Worm (Caenorhabditis elegans) whole organism, L3 larva: Measurements from ENCODE around the gene mop-25.1.

Source experiments
- R02D3.7 ChIP-seq: fragments of 150-350 bp; optimal IDR thresholded peaks from 2 replicates; lab custom pipeline; 2014; ENCODE audit warnings: missing biosample characterization, missing genetic modification characterization
- ZK546.5 ChIP-seq: sonication (generic microtip); optimal IDR thresholded peaks from 2 replicates; lab custom pipeline; 2017; ENCODE audit warnings: missing biosample characterization, missing genetic modification characterization
- ama-1 ChIP-seq: fragments of 150-350 bp; optimal IDR thresholded peaks from 2 replicates; lab custom pipeline; 2018
- ceh-16 ChIP-seq: sonication (generic microtip); optimal IDR thresholded peaks from 2 replicates; lab custom pipeline; 2017; ENCODE audit warnings: missing biosample characterization, missing genetic modification characterization
- daf-12 ChIP-seq: fragments of 150-350 bp; optimal IDR thresholded peaks from 2 replicates; lab custom pipeline; 2014; ENCODE audit warnings: missing biosample characterization, missing genetic modification reagents, missing genetic modification characterization
- egl-27 ChIP-seq: sonication (generic microtip); optimal IDR thresholded peaks from 4 replicates; lab custom pipeline; 2017; ENCODE audit warnings: missing biosample characterization, missing genetic modification reagents, missing genetic modification characterization
- egl-5 ChIP-seq: fragments of 150-350 bp; optimal IDR thresholded peaks from 2 replicates; lab custom pipeline; 2017; ENCODE audit warnings: missing biosample characterization, missing genetic modification reagents, missing genetic modification characterization, inconsistent platforms
- elt-3 ChIP-seq, 3 experiments: fragments of 150-350 bp in 1 of 3; sonication (generic microtip) in 2 of 3; optimal IDR thresholded peaks; 2 replicates in 2 of 3; 4 replicates in 1 of 3; lab custom pipeline; 2014 to 2017; ENCODE audit warnings: missing biosample characterization in 3 of 3, missing genetic modification characterization in 3 of 3
- fkh-2 ChIP-seq: fragments of 150-350 bp; optimal IDR thresholded peaks from 2 replicates; lab custom pipeline; 2014; ENCODE audit warnings: missing biosample characterization, missing genetic modification reagents, missing genetic modification characterization
- fos-1 ChIP-seq: fragments of 150-350 bp; optimal IDR thresholded peaks from 2 replicates; lab custom pipeline; 2014; ENCODE audit warnings: missing biosample characterization, missing genetic modification characterization
- hmg-11 ChIP-seq: sonication (generic microtip); optimal IDR thresholded peaks from 2 replicates; lab custom pipeline; 2016; ENCODE audit warnings: missing genetic modification characterization, missing compliant biosample characterization
- jun-1 ChIP-seq: fragments of 150-350 bp; optimal IDR thresholded peaks from 2 replicates; lab custom pipeline; 2014; ENCODE audit warnings: missing biosample characterization, missing genetic modification reagents, missing genetic modification characterization
- mdl-1 ChIP-seq: fragments of 150-350 bp; optimal IDR thresholded peaks from 2 replicates; lab custom pipeline; 2014; ENCODE audit warnings: missing biosample characterization, missing genetic modification characterization
- nhr-12 ChIP-seq: fragments of 150-350 bp; optimal IDR thresholded peaks from 2 replicates; lab custom pipeline; 2014; ENCODE audit warnings: missing biosample characterization, missing genetic modification characterization
- nhr-28 ChIP-seq: fragments of 150-350 bp; optimal IDR thresholded peaks from 2 replicates; lab custom pipeline; 2014; ENCODE audit warnings: missing biosample characterization, missing genetic modification characterization
- nhr-67 ChIP-seq: fragments of 150-350 bp; optimal IDR thresholded peaks from 2 replicates; lab custom pipeline; 2014; ENCODE audit warnings: missing biosample characterization, missing genetic modification characterization
- pqm-1 ChIP-seq: fragments of 150-350 bp; optimal IDR thresholded peaks from 2 replicates; lab custom pipeline; 2017; ENCODE audit warnings: missing biosample characterization, missing genetic modification characterization, inconsistent platforms
- unc-39 ChIP-seq: sonication (generic microtip); optimal IDR thresholded peaks from 4 replicates; lab custom pipeline; 2017; ENCODE audit warnings: missing biosample characterization, missing genetic modification characterization
- unc-62 ChIP-seq: fragments of 150-350 bp; sonication (generic microtip); optimal IDR thresholded peaks from 4 replicates; lab custom pipeline; 2014; ENCODE audit warnings: missing biosample characterization, missing genetic modification reagents, missing genetic modification characterization
- ztf-4 ChIP-seq: fragments of 150-350 bp; optimal IDR thresholded peaks from 2 replicates; lab custom pipeline; 2014; ENCODE audit warnings: missing biosample characterization, missing genetic modification characterization

The mop-25.1 gene

ce11 chrX:4068180-4068579 lies 56.2 kb downstream of the mop-25.1 start:
- TF ChIP-seq ZK546.5 (no peak), egl-27 (no peak), hmg-11 (tag; lab: Kevin White, UChicago) (no peak), nhr-12 (tag; lab: Kevin White, UChicago) (no peak), nhr-67 (tag; lab: Kevin White, UChicago) (no peak), pqm-1 (no peak), jun-1 (tag; lab: Kevin White, UChicago) (no peak), fos-1 (tag; lab: Kevin White, UChicago) (no peak), fkh-2 (tag; lab: Kevin White, UChicago) (no peak), ceh-16 (tag; lab: Kevin White, UChicago) (no peak), R02D3.7 (tag; lab: Kevin White, UChicago) (no peak), unc-62 (GFP tag; lab: Kevin White, UChicago) (no peak), egl-5 (tag; lab: Kevin White, UChicago) (no peak), ztf-4 (no peak), ama-1 (no peak), mdl-1 (tag; lab: Kevin White, UChicago) (no peak), daf-12 (tag; lab: Kevin White, UChicago) (no peak), nhr-28 (tag; lab: Kevin White, UChicago) (no peak), unc-39 (no peak), elt-3 (tag; optimal IDR thresholded peaks at IDR 0.05; lab: Kevin White, UChicago) (no peak)
